Fruit fly (Drosophila melanogaster): Measurements from ENCODE around the gene CG6770.

Gene CG6770

dm6 chr2L:12002051-12002450 is 43.9 kb downstream of the CG6770 start, which contains the start of gene Hacd1 (continued):
- TF ChIP-seq vfl (GFP tag; optimal IDR thresholded peaks at IDR 0.05) (no peak), CG3407 (GFP tag; optimal IDR thresholded peaks at IDR 0.05) (no peak), CG10979 (tag; optimal IDR thresholded peaks at IDR 0.05) (no peak), maf-S (GFP tag; optimal IDR thresholded peaks at IDR 0.05) (no peak), ham (GFP tag; IDR thresholded peaks at IDR 0.05) (no peak), CG12236 (GFP tag; optimal IDR thresholded peaks at IDR 0.05) (no peak), unc-4 (GFP tag; IDR thresholded peaks at IDR 0.05; ENCODE audit: partially characterized antibody) (no peak), CG34376 (GFP tag; optimal IDR thresholded peaks at IDR 0.05) (peak; percentile 27), CG14860 (GFP tag; IDR thresholded peaks at IDR 0.05; ENCODE audit: partially characterized antibody) (no peak), Max (GFP tag; optimal IDR thresholded peaks at IDR 0.05) (no peak), B-H2 (GFP tag; optimal IDR thresholded peaks at IDR 0.05) (no peak), BtbVII (GFP tag; optimal IDR thresholded peaks at IDR 0.05) (no peak), tgo (GFP tag; IDR thresholded peaks at IDR 0.05) (no peak), CG6689 (GFP tag; IDR thresholded peaks at IDR 0.05) (no peak), zen (tag; optimal IDR thresholded peaks at IDR 0.05) (no peak), Nf-YC (tag; optimal IDR thresholded peaks at IDR 0.05) (peak; percentile 76), sug (tag; optimal IDR thresholded peaks at IDR 0.05) (peak; percentile 60), Med (GFP tag) (peak; percentile 64), stwl (tag; optimal IDR thresholded peaks at IDR 0.05) (peak; percentile 19), mld (GFP tag; IDR thresholded peaks at IDR 0.05; ENCODE audit: partially characterized antibody) (no peak), kni (GFP tag; optimal IDR thresholded peaks at IDR 0.05) (no peak), ab (GFP tag; optimal IDR thresholded peaks at IDR 0.05) (no peak), dmrt11E (tag; optimal IDR thresholded peaks at IDR 0.05) (no peak), odd (GFP tag; optimal IDR thresholded peaks at IDR 0.05) (no peak), sqz (GFP tag; optimal IDR thresholded peaks at IDR 0.05) (no peak), Hand (GFP tag; optimal IDR thresholded peaks at IDR 0.05) (no peak), vvl (GFP tag; IDR thresholded peaks at IDR 0.05) (no peak), pzg (GFP tag; optimal IDR thresholded peaks at IDR 0.05) (peak; percentile 10), kay (GFP tag; optimal IDR thresholded peaks at IDR 0.05) (no peak), z (GFP tag; IDR thresholded peaks at IDR 0.05) (no peak), CG13123 (GFP tag; optimal IDR thresholded peaks at IDR 0.05) (no peak), slp2 (GFP tag; optimal IDR thresholded peaks at IDR 0.05) (no peak), CG14050 (GFP tag; IDR thresholded peaks at IDR 0.05) (no peak), CG2678 (tag; optimal IDR thresholded peaks at IDR 0.05) (no peak), fd3F (GFP tag; optimal IDR thresholded peaks at IDR 0.05) (no peak), CG4360 (GFP tag; IDR thresholded peaks at IDR 0.05) (no peak), Six4 (GFP tag; optimal IDR thresholded peaks at IDR 0.05) (no peak), Hey (tag; optimal IDR thresholded peaks at IDR 0.05) (no peak), ATbp (GFP tag; optimal IDR thresholded peaks at IDR 0.05) (no peak), Meics (GFP tag; optimal IDR thresholded peaks at IDR 0.05) (no peak), CG15514 (GFP tag; optimal IDR thresholded peaks at IDR 0.05) (no peak), dan (GFP tag; IDR thresholded peaks at IDR 0.05) (no peak), exex (tag; optimal IDR thresholded peaks at IDR 0.05) (peak; percentile 52), HLH54F (GFP tag; optimal IDR thresholded peaks at IDR 0.05) (no peak), CG8290 (GFP tag; optimal IDR thresholded peaks at IDR 0.05) (no peak), CG8290 (tag; optimal IDR thresholded peaks at IDR 0.05) (peak in 1 of 2 experiments; percentile 14), sob (GFP tag; IDR thresholded peaks at IDR 0.05) (no peak), CG1832 (GFP tag; optimal IDR thresholded peaks at IDR 0.05) (no peak), CG7786 (GFP tag; optimal IDR thresholded peaks at IDR 0.05) (no peak), CG2120 (GFP tag; optimal IDR thresholded peaks at IDR 0.05) (no peak), salm (tag; optimal IDR thresholded peaks at IDR 0.05) (no peak), CG15479 (GFP tag; optimal IDR thresholded peaks at IDR 0.05) (no peak)
